Worm (Caenorhabditis elegans): ENCODE measurements around the gene clec-185.

The clec-185 gene

ce11 chrIV:12441715-12442114 lies 3.3 kb downstream of the clec-185 start, which contains the start of gene C25G4.17:
Gene C25G4.17, plus strand, starts transcription at chrIV:12442015.
- no peak for TF ChIP-seq ets-7 (tag; optimal IDR thresholded peaks at IDR 0.05)
- TF ChIP-seq hmbx-1 (tag; optimal IDR thresholded peaks at IDR 0.05), result no peak
- TF ChIP-seq ceh-13 (GFP tag; optimal IDR thresholded peaks at IDR 0.05), result no peak
- TF ChIP-seq ama-1 (optimal IDR thresholded peaks at IDR 0.05), result no peak
- no peak for TF ChIP-seq hmg-4 (GFP tag; optimal IDR thresholded peaks at IDR 0.05)
- no peak for TF ChIP-seq tbx-11 (GFP tag; IDR thresholded peaks at IDR 0.05)
- TF ChIP-seq aly-1 (tag; optimal IDR thresholded peaks at IDR 0.05), result no peak
- TF ChIP-seq F13C5.2 (tag; optimal IDR thresholded peaks at IDR 0.05), result no peak
- TF ChIP-seq pes-1 (GFP tag; IDR thresholded peaks at IDR 0.05), result no peak
- no peak for TF ChIP-seq ceh-36 (tag; optimal IDR thresholded peaks at IDR 0.05)

DNA sequence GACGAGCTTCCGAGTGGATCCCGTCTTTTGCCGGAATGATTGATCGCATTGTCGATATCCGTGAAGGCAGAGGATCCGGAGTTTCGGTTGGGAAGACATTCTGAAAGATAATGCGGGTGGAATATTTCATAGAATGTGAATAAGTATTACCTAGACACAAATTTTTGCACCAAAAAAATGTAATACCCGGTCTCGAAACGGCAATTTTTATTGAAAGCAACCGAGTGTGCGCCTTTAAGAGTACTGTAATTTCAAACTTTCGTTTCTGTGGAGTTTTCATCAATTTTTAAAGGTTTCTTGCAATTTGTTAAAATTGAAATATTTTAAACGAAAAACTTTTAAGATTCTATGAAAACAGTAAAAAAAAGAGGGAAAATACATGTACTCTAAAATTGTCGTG lies 5.5 kb downstream of the clec-185 start, which contains the start of gene C25G4.2:
Gene C25G4.2 (minus strand): TSS at position 100 of the 400 bp plus-strand sequence.
- no peak for TF ChIP-seq ets-7 (tag; optimal IDR thresholded peaks at IDR 0.05)
- TF ChIP-seq scrt-1 (GFP tag; IDR thresholded peaks at IDR 0.05), result no peak
- TF ChIP-seq tbx-37 (GFP tag; conservative IDR thresholded peaks at IDR 0.05), result no peak
- no peak for TF ChIP-seq aly-1 (tag; optimal IDR thresholded peaks at IDR 0.05)
- no peak for TF ChIP-seq flt-1 (GFP tag; IDR thresholded peaks at IDR 0.05)
- no peak for TF ChIP-seq ceh-13 (GFP tag; optimal IDR thresholded peaks at IDR 0.05)
- no peak for TF ChIP-seq tbx-11 (GFP tag; IDR thresholded peaks at IDR 0.05)
- no peak for TF ChIP-seq B0310.2 (tag; optimal IDR thresholded peaks at IDR 0.05)
- no peak for TF ChIP-seq ama-1 (optimal IDR thresholded peaks at IDR 0.05)
- TF ChIP-seq pes-1 (GFP tag; IDR thresholded peaks at IDR 0.05), result no peak
- TF ChIP-seq ceh-36 (tag; optimal IDR thresholded peaks at IDR 0.05), result no peak
- no peak for TF ChIP-seq hmbx-1 (tag; optimal IDR thresholded peaks at IDR 0.05)
- TF ChIP-seq tra-4 (tag; optimal IDR thresholded peaks at IDR 0.05), result no peak
- no peak for TF ChIP-seq hmg-4 (GFP tag; optimal IDR thresholded peaks at IDR 0.05)
- TF ChIP-seq sea-1 (GFP tag; conservative IDR thresholded peaks at IDR 0.05), result no peak
- TF ChIP-seq F13C5.2 (tag; optimal IDR thresholded peaks at IDR 0.05), result no peak
- no peak for TF ChIP-seq hnd-1 (tag; optimal IDR thresholded peaks at IDR 0.05)

- no peak for TF ChIP-seq ama-1 (optimal IDR thresholded peaks at IDR 0.05)
- TF ChIP-seq sea-1 (GFP tag; conservative IDR thresholded peaks at IDR 0.05), result no peak
- no peak for TF ChIP-seq scrt-1 (GFP tag; IDR thresholded peaks at IDR 0.05)
- no peak for TF ChIP-seq hnd-1 (tag; optimal IDR thresholded peaks at IDR 0.05)
- no peak for TF ChIP-seq tbx-37 (GFP tag; conservative IDR thresholded peaks at IDR 0.05)
- TF ChIP-seq hmg-4 (GFP tag; optimal IDR thresholded peaks at IDR 0.05), result no peak
- no peak for TF ChIP-seq ets-7 (tag; optimal IDR thresholded peaks at IDR 0.05)
- no peak for TF ChIP-seq F13C5.2 (tag; optimal IDR thresholded peaks at IDR 0.05)
- no peak for TF ChIP-seq B0310.2 (tag; optimal IDR thresholded peaks at IDR 0.05)
- no peak for TF ChIP-seq ceh-36 (tag; optimal IDR thresholded peaks at IDR 0.05)
- no peak for TF ChIP-seq pes-1 (GFP tag; IDR thresholded peaks at IDR 0.05)
- no peak for TF ChIP-seq ceh-13 (GFP tag; optimal IDR thresholded peaks at IDR 0.05)
Measured at ce11 chrIV:12445463-12445934, 7.0 kb downstream of the clec-185 start, which contains the start of gene C25G4.3. Gene C25G4.3, minus strand, starts transcription at chrIV:12445884.

DNA sequence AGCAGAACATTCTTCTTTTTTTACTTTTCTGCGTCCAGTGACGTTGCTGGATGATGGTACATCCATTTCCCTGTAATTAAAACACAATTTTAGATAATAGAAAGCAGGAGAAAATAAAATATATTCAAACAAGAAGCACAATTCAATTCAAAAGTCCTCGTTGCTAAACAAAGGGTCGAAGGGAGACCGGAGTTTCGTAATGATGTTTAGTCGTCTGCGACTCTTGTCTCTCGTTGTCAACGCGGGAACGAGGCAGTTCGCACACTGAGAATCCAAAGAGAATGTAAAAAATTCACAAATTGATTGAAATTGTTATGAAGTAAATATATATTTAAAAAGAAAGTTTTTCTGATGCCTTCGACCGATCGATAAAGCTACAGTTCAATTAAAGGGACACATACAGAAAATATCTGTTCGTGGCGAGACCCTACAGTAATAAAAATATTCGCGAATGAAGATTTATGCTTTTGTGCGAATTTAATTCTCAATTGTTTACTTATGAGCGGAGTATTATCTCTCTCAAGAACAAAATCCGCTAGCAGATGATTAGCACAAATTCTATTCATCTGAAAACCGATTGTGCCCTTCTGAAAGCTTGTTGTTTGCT lies 12.9 kb downstream of the clec-185 start, which contains the start of gene dpy-26:
Gene dpy-26 (minus strand): TSS at position 111 of the 607 bp plus-strand sequence.
- TF ChIP-seq ceh-13 (GFP tag; optimal IDR thresholded peaks at IDR 0.05), result no peak
- peak; percentile 18 for TF ChIP-seq F13C5.2 (tag; optimal IDR thresholded peaks at IDR 0.05)

ce11 chrIV:12454115-12454514 lies 15.7 kb downstream of the clec-185 start, which contains the start of gene spe-44:
Gene spe-44, minus strand, starts transcription at chrIV:12454215.
- no peak for TF ChIP-seq tbx-37 (GFP tag; conservative IDR thresholded peaks at IDR 0.05)

ce11 chrIV:12454750-12455149 lies 16.3 kb downstream of the clec-185 start, which contains the start of gene smz-1:
Gene smz-1, plus strand, starts transcription at chrIV:12455050.
- TF ChIP-seq ceh-36 (tag; optimal IDR thresholded peaks at IDR 0.05), result no peak
- no peak for TF ChIP-seq sea-1 (GFP tag; conservative IDR thresholded peaks at IDR 0.05)
- TF ChIP-seq hnd-1 (tag; optimal IDR thresholded peaks at IDR 0.05), result no peak
- no peak for TF ChIP-seq aly-1 (tag; optimal IDR thresholded peaks at IDR 0.05)

ce11 chrIV:12456613-12457012 lies 18.2 kb downstream of the clec-185 start, which contains the start of gene C25G4.7:
Gene C25G4.7, plus strand, starts transcription at chrIV:12456913.
- TF ChIP-seq tbx-11 (GFP tag; IDR thresholded peaks at IDR 0.05), result no peak
- no peak for TF ChIP-seq ets-7 (tag; optimal IDR thresholded peaks at IDR 0.05)
- TF ChIP-seq F13C5.2 (tag; optimal IDR thresholded peaks at IDR 0.05), result no peak
- no peak for TF ChIP-seq hmg-4 (GFP tag; optimal IDR thresholded peaks at IDR 0.05)
- TF ChIP-seq flt-1 (GFP tag; IDR thresholded peaks at IDR 0.05), result no peak
- TF ChIP-seq ama-1 (optimal IDR thresholded peaks at IDR 0.05), result no peak
- no peak for TF ChIP-seq scrt-1 (GFP tag; IDR thresholded peaks at IDR 0.05)
- no peak for TF ChIP-seq B0310.2 (tag; optimal IDR thresholded peaks at IDR 0.05)
- TF ChIP-seq tra-4 (tag; optimal IDR thresholded peaks at IDR 0.05), result no peak
- no peak for TF ChIP-seq hnd-1 (tag; optimal IDR thresholded peaks at IDR 0.05)
- TF ChIP-seq ceh-36 (tag; optimal IDR thresholded peaks at IDR 0.05), result no peak
- no peak for TF ChIP-seq aly-1 (tag; optimal IDR thresholded peaks at IDR 0.05)
- no peak for TF ChIP-seq ceh-13 (GFP tag; optimal IDR thresholded peaks at IDR 0.05)
- TF ChIP-seq pes-1 (GFP tag; IDR thresholded peaks at IDR 0.05), result no peak
- no peak for TF ChIP-seq hmbx-1 (tag; optimal IDR thresholded peaks at IDR 0.05)
- TF ChIP-seq sea-1 (GFP tag; conservative IDR thresholded peaks at IDR 0.05), result no peak
- no peak for TF ChIP-seq tbx-37 (GFP tag; conservative IDR thresholded peaks at IDR 0.05)

DNA sequence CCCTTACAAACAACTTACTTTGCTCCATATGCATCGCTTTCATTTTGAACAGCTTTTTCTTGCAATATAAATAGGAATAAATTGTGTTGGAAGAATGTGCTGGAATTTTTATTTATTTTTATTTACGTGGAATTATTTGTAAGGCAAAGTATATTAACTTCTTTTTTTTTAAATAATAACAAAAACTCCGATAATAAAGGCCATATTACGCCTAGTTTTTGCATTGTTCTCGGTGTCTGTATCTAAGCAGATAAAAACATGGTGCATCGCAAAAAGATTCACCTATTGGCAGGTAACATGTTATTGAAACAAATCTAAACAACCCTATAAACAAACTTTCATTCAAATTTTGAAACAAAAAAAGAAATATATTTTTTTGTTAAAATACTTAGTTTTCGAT lies 24.9 kb downstream of the clec-185 start, which contains the start of gene C25G4.8:
Gene C25G4.8 (minus strand): TSS at position 101 of the 400 bp plus-strand sequence.
- TF ChIP-seq B0310.2 (tag; optimal IDR thresholded peaks at IDR 0.05), result no peak

Measured in whole organism, early embryonic.